Fruit fly (Drosophila melanogaster): Measurements from ENCODE around the gene CG34258.

- TF ChIP-seq CG32121 (GFP tag; IDR thresholded peaks at IDR 0.05) (no peak), CG13204 (GFP tag; optimal IDR thresholded peaks at IDR 0.05) (no peak), CG4496 (GFP tag; IDR thresholded peaks at IDR 0.05) (no peak), rn (GFP tag; IDR thresholded peaks at IDR 0.05) (no peak), Snoo (tag; optimal IDR thresholded peaks at IDR 0.05) (no peak), Pif1A (GFP tag; optimal IDR thresholded peaks at IDR 0.05) (no peak), CG9948 (tag; optimal IDR thresholded peaks at IDR 0.05) (no peak), fd96Ca (GFP tag; IDR thresholded peaks at IDR 0.05) (no peak)
Measured at dm6 chr3L:19906780-19907705, 44.7 kb downstream of the CG34258 start.

All from whole organism, pupa.